Worm (Caenorhabditis elegans) whole organism, young adult: Measurements from ENCODE around the gene F12A10.8.

Experiments used
- B0261.1 ChIP-seq: sonication (generic microtip); optimal IDR thresholded peaks from 2 replicates; lab custom pipeline; 2016; ENCODE audit warnings: mild to moderate bottlenecking, missing genetic modification characterization, moderate library complexity, missing compliant biosample characterization
- K12H6.12 ChIP-seq: fragments of 200-800 bp; sonication (Bioruptor generic); optimal IDR thresholded peaks from 2 replicates; lab custom pipeline; 2018; ENCODE audit warnings: mild to moderate bottlenecking, missing genetic modification characterization, missing compliant biosample characterization
- Y53F4B.3 ChIP-seq: fragments of 200-800 bp; sonication (Bioruptor generic); IDR thresholded peaks from 2 replicates; pipeline ENCODE4 v1.3.6; 2022; ENCODE audit warnings: missing genetic modification reagents, missing genetic modification characterization, missing compliant biosample characterization
- athp-1 ChIP-seq: sonication (generic microtip); optimal IDR thresholded peaks from 2 replicates; lab custom pipeline; 2017; ENCODE audit warnings: mild to moderate bottlenecking, missing genetic modification characterization, missing compliant biosample characterization
- dox-1 ChIP-seq: fragments of 200-800 bp; sonication (Bioruptor generic); IDR thresholded peaks from 2 replicates; pipeline ENCODE4 v1.3.6; 2022; ENCODE audit warnings: missing genetic modification reagents, missing genetic modification characterization, missing compliant biosample characterization
- fkh-3 ChIP-seq: sonication (generic microtip); optimal IDR thresholded peaks from 2 replicates; lab custom pipeline; 2016; ENCODE audit warnings: mild to moderate bottlenecking, missing genetic modification characterization, missing compliant biosample characterization
- nfya-1 ChIP-seq: sonication (generic microtip); optimal IDR thresholded peaks from 2 replicates; lab custom pipeline; 2017; ENCODE audit warnings: antibody characterized with exemption, missing compliant biosample characterization, missing genetic modification characterization, borderline replicate concordance; ENCODE audit not compliant: insufficient read depth
- pbrm-1 ChIP-seq: fragments of 200-800 bp; sonication (Bioruptor generic); IDR thresholded peaks from 2 replicates; pipeline ENCODE4 v1.3.6; 2022; ENCODE audit warnings: missing genetic modification reagents, missing genetic modification characterization, missing compliant biosample characterization
- pha-4 ChIP-seq: fragments of 150-350 bp; sonication (generic microtip); optimal IDR thresholded peaks from 2 replicates; lab custom pipeline; 2014; ENCODE audit warnings: missing biosample characterization, missing genetic modification reagents, missing genetic modification characterization
- rcor-1 ChIP-seq: fragments of 200-800 bp; sonication (Bioruptor generic); IDR thresholded peaks from 2 replicates; pipeline ENCODE4 v1.3.6; 2022; ENCODE audit warnings: missing genetic modification reagents, missing genetic modification characterization, missing compliant biosample characterization
- snpc-1.1 ChIP-seq: sonication (generic microtip); optimal IDR thresholded peaks from 2 replicates; lab custom pipeline; 2017; ENCODE audit warnings: missing genetic modification characterization, mild to moderate bottlenecking, missing compliant biosample characterization, antibody characterized with exemption, moderate library complexity, missing genotype, missing genetic modification reagents; ENCODE audit not compliant: insufficient read depth
- snpc-4 ChIP-seq, 5 experiments: fragments of 150-350 bp in 1 of 5; sonication (generic microtip) in 4 of 5; optimal IDR thresholded peaks; 2 replicates each; lab custom pipeline; 2014 to 2018; ENCODE audit warnings: missing genetic modification characterization in 5 of 5, missing biosample characterization in 3 of 5, antibody characterized with exemption in 2 of 5, mild to moderate bottlenecking in 2 of 5, missing compliant biosample characterization in 2 of 5, missing genotype in 2 of 5, moderate library complexity in 2 of 5, missing genetic modification reagents in 1 of 5
- tbx-9 ChIP-seq: sonication (generic microtip); optimal IDR thresholded peaks from 2 replicates; lab custom pipeline; 2016; ENCODE audit warnings: borderline replicate concordance, missing genetic modification characterization, inconsistent platforms, missing compliant biosample characterization
- tlf-1 ChIP-seq: fragments of 200-800 bp; sonication (Bioruptor generic); optimal IDR thresholded peaks from 2 replicates; lab custom pipeline; 2018; ENCODE audit warnings: mild to moderate bottlenecking, missing genetic modification characterization, missing compliant biosample characterization

ce11 chrII:5460911-5461310 is 40.0 kb downstream of the F12A10.8 start:
- no peak for TF ChIP-seq pha-4
- TF ChIP-seq snpc-4 (GFP tag; optimal IDR thresholded peaks at IDR 0.05; lab: Kevin White, UChicago) = no peak
- no peak for TF ChIP-seq snpc-4 (tag; optimal IDR thresholded peaks at IDR 0.05; lab: Kevin White, UChicago)
- no peak for TF ChIP-seq athp-1 (tag; lab: Kevin White, UChicago)
- TF ChIP-seq B0261.1 = no peak
- TF ChIP-seq rcor-1 (GFP tag; lab: Robert Waterston, UW) = no peak
- no peak for TF ChIP-seq Y53F4B.3 (GFP tag; lab: Robert Waterston, UW)
- TF ChIP-seq tbx-9 (tag; lab: Kevin White, UChicago) = no peak
- TF ChIP-seq fkh-3 (tag; lab: Kevin White, UChicago) = no peak
- TF ChIP-seq pbrm-1 = no peak
- TF ChIP-seq nfya-1 (tag; lab: Kevin White, UChicago) = no peak
- no peak for TF ChIP-seq dox-1 (GFP tag; lab: Robert Waterston, UW)
- TF ChIP-seq snpc-1.1 (tag; lab: Kevin White, UChicago) = no peak
- TF ChIP-seq K12H6.12 (tag; lab: Kevin White, UChicago) = no peak
- TF ChIP-seq tlf-1 = no peak
